Worm (Caenorhabditis elegans): Measurements from ENCODE around the gene str-28.

DNA sequence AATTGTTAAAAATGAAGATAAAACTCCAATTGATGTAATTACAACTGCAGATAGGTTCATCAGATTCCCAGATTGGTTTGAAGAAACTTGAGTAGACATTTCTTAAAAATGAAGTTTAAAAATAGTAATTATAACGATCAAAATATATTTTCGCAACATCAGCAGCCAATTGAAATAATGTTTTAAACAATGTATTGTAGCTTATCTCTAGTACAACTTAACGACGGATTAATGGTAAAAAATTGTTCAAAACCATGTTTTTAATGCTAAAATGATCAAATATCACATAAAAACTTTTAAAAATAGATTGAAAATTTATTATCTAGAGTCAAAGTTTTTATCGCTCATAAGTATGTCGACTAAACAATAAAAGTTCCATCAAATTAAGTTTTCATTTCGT, 22.5 kb upstream of the str-28 start, which contains the start of gene srbc-11:
- TF ChIP-seq hlh-30 (tag; optimal IDR thresholded peaks at IDR 0.05; ENCODE audit: insufficient read depth) = no peak
- no peak for TF ChIP-seq tbx-7 (tag; optimal IDR thresholded peaks at IDR 0.05)
- no peak for TF ChIP-seq K02D7.2 (tag; optimal IDR thresholded peaks at IDR 0.05)
- TF ChIP-seq unc-55 (GFP tag; optimal IDR thresholded peaks at IDR 0.05) = no peak
- no peak for TF ChIP-seq pqm-1 (tag; optimal IDR thresholded peaks at IDR 0.05)
- no peak for TF ChIP-seq nfya-1 (tag; optimal IDR thresholded peaks at IDR 0.05)
- no peak for TF ChIP-seq pha-4 (tag; optimal IDR thresholded peaks at IDR 0.05)
